Worm (Caenorhabditis elegans): ENCODE measurements around the gene fbxc-12.

- no peak for TF ChIP-seq Y95B8A.8 (GFP tag; IDR thresholded peaks at IDR 0.05)
- TF ChIP-seq K12H6.12 (tag; optimal IDR thresholded peaks at IDR 0.05) = no peak
- no peak for TF ChIP-seq unc-130 (GFP tag; optimal IDR thresholded peaks at IDR 0.05)
- TF ChIP-seq sea-2 (GFP tag; IDR thresholded peaks at IDR 0.05) = no peak
Measured at ce11 chrIV:945601-946000, 40.5 kb downstream of the fbxc-12 start, which contains the start of gene faah-3.
